Worm (Caenorhabditis elegans): ENCODE data around the gene popl-5.

- TF ChIP-seq chd-7 (tag; optimal IDR thresholded peaks at IDR 0.05) (no peak), madf-6 (GFP tag; IDR thresholded peaks at IDR 0.05) (no peak), let-607 (tag; optimal IDR thresholded peaks at IDR 0.05) (no peak), unc-62 (GFP tag; optimal IDR thresholded peaks at IDR 0.05) (no peak), T07F8.4 (tag; optimal IDR thresholded peaks at IDR 0.05) (no peak), let-526 (GFP tag; IDR thresholded peaks at IDR 0.05) (no peak), rcor-1 (GFP tag; IDR thresholded peaks at IDR 0.05) (no peak), nhr-120 (GFP tag; IDR thresholded peaks at IDR 0.05) (no peak), B0336.3 (GFP tag; IDR thresholded peaks at IDR 0.05) (no peak), F52B5.7 (tag; optimal IDR thresholded peaks at IDR 0.05) (no peak), ama-1 (optimal IDR thresholded peaks at IDR 0.05) (no peak), ama-1 (GFP tag; optimal IDR thresholded peaks at IDR 0.05) (no peak), pbrm-1 (GFP tag; IDR thresholded peaks at IDR 0.05) (no peak)
Observed at ce11 chrIII:11452530-11452929, 34.6 kb downstream of the popl-5 start.

Data from whole organism, young adult.